Fruit fly (Drosophila melanogaster): ENCODE results near the gene CG31954.

DNA sequence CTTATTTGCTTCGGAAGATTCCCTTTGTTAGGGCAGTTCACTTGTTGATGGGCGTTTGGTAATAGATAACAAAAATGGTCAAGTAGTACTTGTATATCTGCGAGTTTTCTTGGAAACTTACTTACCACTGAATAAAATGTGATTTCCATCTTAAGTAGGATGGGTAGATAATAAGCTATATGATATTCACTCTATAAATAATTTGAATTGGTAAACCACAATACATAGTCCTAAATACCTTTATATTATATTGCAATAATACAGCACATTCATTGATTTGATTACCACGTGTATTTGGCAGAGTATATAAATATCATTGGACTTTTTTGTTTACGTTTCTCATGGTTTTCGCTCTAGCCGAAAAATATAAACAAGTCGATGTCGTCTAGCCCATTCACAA is 34.0 kb downstream of the CG31954 start:
- TF ChIP-seq CG8478 (optimal IDR thresholded peaks at IDR 0.05): no peak
- no peak for TF ChIP-seq CTCF (optimal IDR thresholded peaks at IDR 0.05)

Data from S2 (cell line).